Worm (Caenorhabditis elegans) whole organism, L1 larva: ENCODE results near the gene F35H10.2.
"Not testable (repeated sequence)": the region's sequence is repeated elsewhere in the genome, so short reads cannot be mapped to it uniquely, and the experiment has no call there.

Experiments used
- C04F5.9 ChIP-seq: sonication (generic microtip); optimal IDR thresholded peaks from 2 replicates; lab custom pipeline; 2016; ENCODE audit warnings: missing genetic modification characterization, missing compliant biosample characterization
- C34B4.2 ChIP-seq: sonication (generic microtip); optimal IDR thresholded peaks from 2 replicates; lab custom pipeline; 2017; ENCODE audit warnings: mild to moderate bottlenecking, missing genetic modification characterization, missing compliant biosample characterization
- F16B12.6 ChIP-seq: fragments of 150-350 bp; optimal IDR thresholded peaks from 2 replicates; lab custom pipeline; 2014; ENCODE audit warnings: missing biosample characterization, missing genetic modification characterization
- ceh-63 ChIP-seq: fragments of 200-800 bp; sonication (Bioruptor generic); optimal IDR thresholded peaks from 2 replicates; lab custom pipeline; 2018; ENCODE audit warnings: mild to moderate bottlenecking, missing genetic modification characterization, missing compliant biosample characterization
- ceh-90 ChIP-seq: sonication (generic microtip); optimal IDR thresholded peaks from 2 replicates; lab custom pipeline; 2016; ENCODE audit warnings: missing genetic modification characterization, missing compliant biosample characterization
- dpl-1 ChIP-seq, 3 experiments: fragments of 150-350 bp in 2 of 3; sonication (generic microtip) in 1 of 3; optimal IDR thresholded peaks; 2 replicates each; lab custom pipeline; 2014 to 2017; ENCODE audit warnings: missing biosample characterization in 3 of 3, missing genetic modification characterization in 3 of 3, missing genetic modification reagents in 3 of 3
- efl-1 ChIP-seq, 4 experiments: fragments of 150-350 bp; optimal IDR thresholded peaks in 3 of 4; peaks in 1 of 4; 1 replicate in 1 of 4; 2 replicates in 3 of 4; lab custom pipeline; 2014; ENCODE audit warnings: missing biosample characterization in 2 of 4, missing genetic modification characterization in 2 of 4, missing genetic modification reagents in 2 of 4
- egl-13 ChIP-seq: sonication (generic microtip); optimal IDR thresholded peaks from 2 replicates; lab custom pipeline; 2016; ENCODE audit warnings: missing genotype, missing genetic modification reagents, missing genetic modification characterization, missing compliant biosample characterization
- elt-3 ChIP-seq, 6 experiments: fragments of 150-350 bp in 1 of 6; sonication (generic microtip); optimal IDR thresholded peaks; 2 replicates each; lab custom pipeline; 2017 to 2018; ENCODE audit warnings: missing biosample characterization in 6 of 6, missing genetic modification characterization in 6 of 6, inconsistent platforms in 1 of 6
- fkh-8 ChIP-seq: sonication (generic microtip); optimal IDR thresholded peaks from 2 replicates; lab custom pipeline; 2016; ENCODE audit warnings: mild to moderate bottlenecking, missing genetic modification characterization, missing compliant biosample characterization
- grh-1 ChIP-seq: fragments of 200-800 bp; sonication (Bioruptor generic); IDR thresholded peaks from 2 replicates; pipeline ENCODE4 v1.3.6; 2022; ENCODE audit warnings: missing genetic modification reagents, missing genetic modification characterization, missing compliant biosample characterization
- hlh-17 ChIP-seq: fragments of 200-800 bp; sonication (Bioruptor generic); optimal IDR thresholded peaks from 2 replicates; lab custom pipeline; 2018; ENCODE audit warnings: missing genetic modification characterization, mild to moderate bottlenecking, missing compliant biosample characterization, moderate library complexity, borderline replicate concordance
- hlh-4 ChIP-seq: sonication (generic microtip); optimal IDR thresholded peaks from 2 replicates; lab custom pipeline; 2016; ENCODE audit warnings: mild to moderate bottlenecking, missing genetic modification characterization, missing compliant biosample characterization
- hpl-2 ChIP-seq: fragments of 150-350 bp; optimal IDR thresholded peaks from 2 replicates; lab custom pipeline; 2014; ENCODE audit warnings: missing biosample characterization, missing genetic modification reagents, missing genetic modification characterization
- jun-1 ChIP-seq: fragments of 150-350 bp; optimal IDR thresholded peaks from 2 replicates; lab custom pipeline; 2014; ENCODE audit warnings: missing biosample characterization, missing genetic modification reagents, missing genetic modification characterization
- lin-13 ChIP-seq: fragments of 150-350 bp; optimal IDR thresholded peaks from 2 replicates; lab custom pipeline; 2014; ENCODE audit warnings: missing biosample characterization, missing genetic modification reagents, missing genetic modification characterization
- lin-14 ChIP-seq: fragments of 200-800 bp; sonication (Bioruptor generic); optimal IDR thresholded peaks from 2 replicates; lab custom pipeline; 2018; ENCODE audit warnings: mild to moderate bottlenecking, missing genetic modification characterization, moderate library complexity, missing compliant biosample characterization
- lin-35 ChIP-seq, 2 experiments: fragments of 150-350 bp; optimal IDR thresholded peaks; 2 replicates each; lab custom pipeline; 2014; ENCODE audit warnings: missing biosample characterization in 2 of 2, missing genetic modification characterization in 2 of 2, missing genetic modification reagents in 2 of 2
- lir-3 ChIP-seq: sonication (generic microtip); optimal IDR thresholded peaks from 2 replicates; lab custom pipeline; 2016; ENCODE audit warnings: mild to moderate bottlenecking, missing genetic modification characterization, moderate library complexity, missing compliant biosample characterization; ENCODE audit not compliant: poor library complexity
- mdl-1 ChIP-seq, 2 experiments: fragments of 150-350 bp; optimal IDR thresholded peaks; 2 replicates each; lab custom pipeline; 2014 to 2017; ENCODE audit warnings: missing biosample characterization in 2 of 2, missing genetic modification characterization in 2 of 2, inconsistent platforms in 1 of 2
- mep-1 ChIP-seq: fragments of 150-350 bp; optimal IDR thresholded peaks from 2 replicates; lab custom pipeline; 2014; ENCODE audit warnings: missing biosample characterization, missing genetic modification characterization
- nhr-11 ChIP-seq: fragments of 150-350 bp; optimal IDR thresholded peaks from 2 replicates; lab custom pipeline; 2014; ENCODE audit warnings: missing biosample characterization, missing genetic modification characterization
- nhr-20 ChIP-seq: sonication (generic microtip); optimal IDR thresholded peaks from 2 replicates; lab custom pipeline; 2016; ENCODE audit warnings: mild to moderate bottlenecking, missing genetic modification characterization, missing compliant biosample characterization
- nhr-237 ChIP-seq: fragments of 150-350 bp; optimal IDR thresholded peaks from 2 replicates; lab custom pipeline; 2014; ENCODE audit warnings: missing biosample characterization, missing genetic modification characterization
- nhr-28 ChIP-seq: fragments of 150-350 bp; optimal IDR thresholded peaks from 2 replicates; lab custom pipeline; 2014; ENCODE audit warnings: missing biosample characterization, missing genetic modification characterization
- nhr-71 ChIP-seq: sonication (generic microtip); optimal IDR thresholded peaks from 2 replicates; lab custom pipeline; 2016; ENCODE audit warnings: mild to moderate bottlenecking, missing genetic modification characterization, moderate library complexity, missing compliant biosample characterization
- nhr-85 ChIP-seq: sonication (generic microtip); peaks from one replicate; lab custom pipeline; 2016; ENCODE audit warnings: missing genetic modification characterization, inconsistent platforms, missing compliant biosample characterization
- nhr-90 ChIP-seq: sonication (generic microtip); optimal IDR thresholded peaks from 2 replicates; lab custom pipeline; 2016; ENCODE audit warnings: mild to moderate bottlenecking, missing genetic modification characterization, missing compliant biosample characterization; ENCODE audit not compliant: poor library complexity
- pqm-1 ChIP-seq: sonication (generic microtip); optimal IDR thresholded peaks from 3 replicates; lab custom pipeline; 2017; ENCODE audit warnings: missing biosample characterization, missing genetic modification characterization
- rnt-1 ChIP-seq: sonication (generic microtip); optimal IDR thresholded peaks from 2 replicates; lab custom pipeline; 2016; ENCODE audit warnings: mild to moderate bottlenecking, missing genetic modification characterization, moderate library complexity, missing compliant biosample characterization
- snpc-4 ChIP-seq: fragments of 150-350 bp; optimal IDR thresholded peaks from 2 replicates; lab custom pipeline; 2014; ENCODE audit warnings: missing biosample characterization, missing genetic modification characterization
- sox-4 ChIP-seq: sonication (generic microtip); optimal IDR thresholded peaks from 2 replicates; lab custom pipeline; 2016; ENCODE audit warnings: missing genetic modification characterization, missing compliant biosample characterization
- unc-130 ChIP-seq: fragments of 150-350 bp; optimal IDR thresholded peaks from 2 replicates; lab custom pipeline; 2017; ENCODE audit warnings: missing biosample characterization, missing genetic modification characterization, inconsistent platforms
- unc-62 ChIP-seq: fragments of 150-350 bp; optimal IDR thresholded peaks from 2 replicates; lab custom pipeline; 2014; ENCODE audit warnings: missing biosample characterization, missing genetic modification reagents, missing genetic modification characterization
- unc-86 ChIP-seq: sonication (generic microtip); optimal IDR thresholded peaks from 2 replicates; lab custom pipeline; 2016; ENCODE audit warnings: missing genetic modification characterization, missing compliant biosample characterization
- unc-98 ChIP-seq: fragments of 200-800 bp; sonication (Bioruptor generic); IDR thresholded peaks from 2 replicates; pipeline ENCODE4 v1.3.6; 2022; ENCODE audit warnings: missing genetic modification characterization, missing compliant biosample characterization
- ztf-11 ChIP-seq, 2 experiments: sonication (generic microtip); optimal IDR thresholded peaks; 2 replicates each; lab custom pipeline; 2016 to 2017; ENCODE audit warnings: missing genetic modification characterization in 2 of 2, missing biosample characterization in 1 of 2, missing compliant biosample characterization in 1 of 2

The F35H10.2 gene

ce11 chrIV:8352036-8352435 is 23.0 kb downstream of the F35H10.2 start, which contains the start of gene F17E9.16:
Gene F17E9.16 (plus strand): TSS chrIV:8352336.
- not testable (repeated sequence) for TF ChIP-seq hlh-17 (GFP tag; lab: Kevin White, UChicago); snpc-4 (tag; lab: Kevin White, UChicago); grh-1 (GFP tag; lab: Robert Waterston, UW)

ce11 chrIV:8354572-8354971 is 25.6 kb downstream of the F35H10.2 start, which contains the start of gene F17E9.3:
Gene F17E9.3 (plus strand): TSS chrIV:8354872.
- TF ChIP-seq nhr-85 (tag; lab: Kevin White, UChicago) (no peak), hpl-2 (GFP tag; lab: Kevin White, UChicago) (no peak), ceh-63 (no peak), nhr-71 (no peak), unc-98 (GFP tag; lab: Robert Waterston, UW) (no peak), egl-13 (no peak), unc-86 (no peak), nhr-11 (tag; lab: Kevin White, UChicago) (no peak), lin-13 (no peak), nhr-28 (tag; lab: Kevin White, UChicago) (no peak), nhr-237 (tag; lab: Kevin White, UChicago) (no peak), mep-1 (no peak), C04F5.9 (no peak), dpl-1 (GFP tag; optimal IDR thresholded peaks at IDR 0.05; lab: Kevin White, UChicago) (no peak), C34B4.2 (tag; lab: Kevin White, UChicago) (no peak), lin-35 (GFP tag; optimal IDR thresholded peaks at IDR 0.05; lab: Kevin White, UChicago) (no peak), unc-62 (no peak)

DNA sequence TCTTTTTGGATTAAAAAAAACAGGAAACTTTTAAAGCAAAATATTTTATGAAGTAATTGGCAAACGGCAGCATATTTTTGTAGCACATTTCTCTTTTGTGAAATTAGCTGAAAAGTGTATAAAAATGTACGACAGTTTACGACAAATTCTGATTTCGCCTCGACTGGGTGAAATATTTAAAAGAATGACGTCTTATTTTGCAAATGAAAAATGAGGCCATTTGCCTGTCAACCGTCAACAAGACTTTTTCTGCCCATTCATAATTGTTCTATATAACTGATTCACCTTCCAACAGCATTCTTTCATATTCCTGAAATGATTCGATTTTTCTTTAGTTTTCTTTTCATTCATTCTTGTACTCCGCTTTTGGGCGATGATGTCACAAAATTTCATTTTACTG is 26.6 kb downstream of the F35H10.2 start, which contains the start of the genes F17E9.2 and col-116:
Gene F17E9.2, plus strand, starts transcription at position 301 of the 400 bp plus-strand sequence.
Gene col-116, plus strand, starts transcription at position 315 of the 400 bp plus-strand sequence.
- TF ChIP-seq hlh-17 (GFP tag; lab: Kevin White, UChicago) (no peak), unc-130 (tag; lab: Kevin White, UChicago) (no peak), nhr-85 (tag; lab: Kevin White, UChicago) (no peak), jun-1 (tag; lab: Kevin White, UChicago) (no peak), efl-1 (optimal IDR thresholded peaks at IDR 0.05; lab: Kevin White, UChicago) (no peak), efl-1 (GFP tag; optimal IDR thresholded peaks at IDR 0.05 in 1 of 2; lab: Kevin White, UChicago) (peak in 1 of 2 experiments; percentile 60), ceh-90 (tag; lab: Kevin White, UChicago) (no peak), nhr-90 (no peak), mep-1 (no peak)

DNA sequence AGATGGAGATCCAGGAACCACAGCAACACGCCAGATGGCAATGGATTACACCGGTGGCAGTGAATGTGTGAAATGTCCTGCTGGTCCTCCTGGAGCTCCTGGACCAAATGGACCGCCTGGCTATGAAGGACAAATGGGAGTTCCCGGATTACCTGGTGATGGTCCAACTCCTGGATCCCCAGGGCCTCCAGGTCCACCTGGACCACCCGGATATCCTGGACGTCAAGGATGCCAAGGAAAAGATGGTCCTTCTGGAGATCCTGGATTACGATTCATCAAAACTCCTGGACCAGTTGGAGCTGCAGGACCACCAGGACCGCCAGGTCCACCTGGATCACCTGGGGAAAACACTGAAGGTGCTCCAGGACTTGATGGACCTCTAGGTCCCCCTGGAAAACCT is 28.3 kb downstream of the F35H10.2 start:
- TF ChIP-seq lin-14 (GFP tag; lab: Kevin White, UChicago) = no peak
- TF ChIP-seq efl-1 (optimal IDR thresholded peaks at IDR 0.05; lab: Kevin White, UChicago) = no peak
- TF ChIP-seq efl-1 (GFP tag; optimal IDR thresholded peaks at IDR 0.05 in 1 of 2; lab: Kevin White, UChicago) = peak in 1 of 2 experiments; percentile 81
- TF ChIP-seq nhr-90 = no peak
- no peak for TF ChIP-seq unc-86
- TF ChIP-seq ceh-90 (tag; lab: Kevin White, UChicago) = no peak
- no peak for TF ChIP-seq hlh-4 (tag; lab: Kevin White, UChicago)
- no peak for TF ChIP-seq sox-4

DNA sequence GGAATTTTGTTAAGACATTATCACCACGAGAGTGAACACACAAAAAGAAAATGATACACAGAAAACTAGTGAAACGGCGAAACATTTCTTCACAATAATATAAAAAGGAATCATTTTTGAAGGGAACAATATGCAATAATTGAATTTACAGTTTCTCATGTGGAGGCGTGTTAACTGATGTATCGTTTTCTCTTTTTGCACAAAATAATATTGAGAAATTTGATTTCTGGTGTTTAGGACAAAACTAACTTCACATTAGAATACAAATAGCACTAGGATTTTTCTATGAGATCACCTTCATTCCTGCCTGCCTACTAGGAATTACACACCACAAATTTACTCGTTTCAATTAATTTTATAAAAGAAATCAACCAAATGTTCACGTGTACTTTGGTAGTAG is 29.5 kb downstream of the F35H10.2 start, which contains the start of gene D2096.13:
Gene D2096.13, minus strand, starts transcription at position 101 of the 400 bp plus-strand sequence.
- TF ChIP-seq pqm-1 (tag; lab: Kevin White, UChicago) = no peak
- TF ChIP-seq fkh-8 (tag; lab: Kevin White, UChicago) = no peak
- no peak for TF ChIP-seq elt-3 (tag; optimal IDR thresholded peaks at IDR 0.05; lab: Kevin White, UChicago)
- no peak for TF ChIP-seq ztf-11 (tag; optimal IDR thresholded peaks at IDR 0.05; lab: Kevin White, UChicago)
- TF ChIP-seq nhr-20 = no peak
- TF ChIP-seq lin-13 = no peak
- no peak for TF ChIP-seq ceh-63
- TF ChIP-seq hlh-4 (tag; lab: Kevin White, UChicago) = no peak
- TF ChIP-seq lir-3 (tag; lab: Kevin White, UChicago) = no peak
- TF ChIP-seq rnt-1 (tag; lab: Kevin White, UChicago) = no peak
- no peak for TF ChIP-seq F16B12.6
- no peak for TF ChIP-seq mdl-1 (tag; optimal IDR thresholded peaks at IDR 0.05; lab: Kevin White, UChicago)
